Worm (Caenorhabditis elegans) whole organism, young adult: Measurements from ENCODE around the gene Y54G11A.7.

Source experiments
- B0019.2 ChIP-seq: fragments of 200-800 bp; sonication (Bioruptor generic); conservative IDR thresholded peaks from 2 replicates; pipeline ENCODE4 v1.3.6; 2022; ENCODE audit warnings: missing genetic modification reagents, missing genetic modification characterization, missing compliant biosample characterization
- F23B12.7 ChIP-seq: sonication (generic microtip); optimal IDR thresholded peaks from 2 replicates; lab custom pipeline; 2017; ENCODE audit warnings: missing genetic modification characterization, mild to moderate bottlenecking, missing compliant biosample characterization, antibody characterized with exemption, moderate library complexity; ENCODE audit not compliant: insufficient read depth
- F39B2.1 ChIP-seq: fragments of 200-800 bp; sonication (Bioruptor generic); IDR thresholded peaks from 2 replicates; pipeline ENCODE4 v1.3.6; 2022; ENCODE audit warnings: missing genetic modification reagents, missing genetic modification characterization, missing compliant biosample characterization
- F55B11.4 ChIP-seq: sonication (generic microtip); optimal IDR thresholded peaks from 2 replicates; lab custom pipeline; 2016; ENCODE audit warnings: missing compliant biosample characterization, missing genetic modification characterization, borderline replicate concordance; ENCODE audit not compliant: insufficient read depth
- F57C9.4 ChIP-seq: sonication (generic microtip); optimal IDR thresholded peaks from 2 replicates; lab custom pipeline; 2017; ENCODE audit warnings: mild to moderate bottlenecking, missing genetic modification characterization, missing compliant biosample characterization
- Y56A3A.18 ChIP-seq: fragments of 200-800 bp; sonication (Bioruptor generic); IDR thresholded peaks from 2 replicates; pipeline ENCODE4 v1.3.6; 2022; ENCODE audit warnings: missing genetic modification reagents, missing genetic modification characterization, missing compliant biosample characterization
- Y79H2A.3 ChIP-seq: fragments of 200-800 bp; sonication (Bioruptor generic); conservative IDR thresholded peaks from 2 replicates; pipeline ENCODE4 v1.3.6; 2022; ENCODE audit warnings: missing genetic modification reagents, missing genetic modification characterization, missing compliant biosample characterization
- Y95B8A.8 ChIP-seq: fragments of 200-800 bp; sonication (Bioruptor generic); IDR thresholded peaks from 2 replicates; pipeline ENCODE4 v1.3.6; 2022; ENCODE audit warnings: missing genetic modification reagents, missing genetic modification characterization, missing compliant biosample characterization
- akir-1 ChIP-seq: fragments of 200-800 bp; sonication (Bioruptor generic); optimal IDR thresholded peaks from 2 replicates; lab custom pipeline; 2018; ENCODE audit warnings: mild to moderate bottlenecking, missing genetic modification characterization, moderate library complexity, missing compliant biosample characterization
- ama-1 ChIP-seq, 3 experiments: fragments of 150-350 bp in 1 of 3; sonication (generic microtip) in 2 of 3; optimal IDR thresholded peaks; 2 replicates each; lab custom pipeline; 2014 to 2018; ENCODE audit warnings: missing biosample characterization in 2 of 3, missing genetic modification characterization in 2 of 3, missing genetic modification reagents in 2 of 3
- atf-7 ChIP-seq: sonication (generic microtip); optimal IDR thresholded peaks from 2 replicates; lab custom pipeline; 2017; ENCODE audit warnings: mild to moderate bottlenecking, missing genetic modification characterization, missing compliant biosample characterization
- athp-1 ChIP-seq: sonication (generic microtip); optimal IDR thresholded peaks from 2 replicates; lab custom pipeline; 2017; ENCODE audit warnings: mild to moderate bottlenecking, missing genetic modification characterization, missing compliant biosample characterization
- attf-5 ChIP-seq: fragments of 200-800 bp; sonication (Bioruptor generic); optimal IDR thresholded peaks from 2 replicates; lab custom pipeline; 2018; ENCODE audit warnings: mild to moderate bottlenecking, missing genetic modification characterization, missing compliant biosample characterization
- ceh-100 ChIP-seq: fragments of 200-800 bp; sonication (Bioruptor generic); IDR thresholded peaks from 2 replicates; pipeline ENCODE4 v1.3.6; 2022; ENCODE audit warnings: missing genetic modification reagents, missing genetic modification characterization, missing compliant biosample characterization
- ceh-27 ChIP-seq: fragments of 200-800 bp; sonication (Bioruptor generic); optimal IDR thresholded peaks from 2 replicates; lab custom pipeline; 2018; ENCODE audit warnings: mild to moderate bottlenecking, missing genetic modification characterization, moderate library complexity, missing compliant biosample characterization
- dpff-1 ChIP-seq: sonication (generic microtip); optimal IDR thresholded peaks from 2 replicates; lab custom pipeline; 2017; ENCODE audit warnings: mild to moderate bottlenecking, missing genetic modification characterization, missing compliant biosample characterization
- egrh-3 ChIP-seq: fragments of 200-800 bp; sonication (Bioruptor generic); IDR thresholded peaks from 2 replicates; pipeline ENCODE4 v1.3.6; 2022; ENCODE audit warnings: missing genetic modification reagents, missing genetic modification characterization, missing compliant biosample characterization
- ekl-4 ChIP-seq: fragments of 200-800 bp; sonication (Bioruptor generic); IDR thresholded peaks from 2 replicates; pipeline ENCODE4 v1.3.6; 2022; ENCODE audit warnings: missing genetic modification reagents, missing genetic modification characterization, missing compliant biosample characterization
- fkh-3 ChIP-seq: sonication (generic microtip); optimal IDR thresholded peaks from 2 replicates; lab custom pipeline; 2016; ENCODE audit warnings: mild to moderate bottlenecking, missing genetic modification characterization, missing compliant biosample characterization
- gei-17 ChIP-seq: fragments of 200-800 bp; sonication (Bioruptor generic); optimal IDR thresholded peaks from 2 replicates; lab custom pipeline; 2018; ENCODE audit warnings: mild to moderate bottlenecking, missing genetic modification characterization, missing compliant biosample characterization
- hlh-12 ChIP-seq: sonication (generic microtip); optimal IDR thresholded peaks from 2 replicates; lab custom pipeline; 2016; ENCODE audit warnings: missing genetic modification characterization, missing compliant biosample characterization
- hlh-26 ChIP-seq: fragments of 200-800 bp; sonication (Bioruptor generic); conservative IDR thresholded peaks from 2 replicates; pipeline ENCODE4 v1.3.6; 2022; ENCODE audit warnings: missing genetic modification reagents, missing genetic modification characterization, missing compliant biosample characterization
- hmg-1.2 ChIP-seq: fragments of 200-800 bp; sonication (Bioruptor generic); IDR thresholded peaks from 2 replicates; pipeline ENCODE4 v1.3.6; 2022; ENCODE audit warnings: missing genetic modification reagents, missing genetic modification characterization, missing compliant biosample characterization
- hrde-1 ChIP-seq: sonication (generic microtip); optimal IDR thresholded peaks from 2 replicates; lab custom pipeline; 2016; ENCODE audit warnings: missing genetic modification characterization, mild to moderate bottlenecking, missing compliant biosample characterization, moderate library complexity, missing genotype, missing genetic modification reagents, borderline replicate concordance
- let-526 ChIP-seq: fragments of 200-800 bp; sonication (Bioruptor generic); IDR thresholded peaks from 2 replicates; pipeline ENCODE4 v1.3.6; 2022; ENCODE audit warnings: missing genetic modification reagents, missing genetic modification characterization, missing compliant biosample characterization
- let-607 ChIP-seq, 2 experiments: fragments of 200-800 bp in 1 of 2; sonication (Bioruptor generic) in 1 of 2; sonication (generic microtip) in 1 of 2; optimal IDR thresholded peaks; 2 replicates each; lab custom pipeline; 2016 to 2018; ENCODE audit warnings: mild to moderate bottlenecking in 2 of 2, missing compliant biosample characterization in 2 of 2, missing genetic modification characterization in 2 of 2, moderate library complexity in 2 of 2, missing genotype in 1 of 2
- lin-40 ChIP-seq: sonication (generic microtip); optimal IDR thresholded peaks from 2 replicates; lab custom pipeline; 2016; ENCODE audit warnings: missing genetic modification characterization, mild to moderate bottlenecking, missing compliant biosample characterization, missing genotype, missing genetic modification reagents
- madf-3 ChIP-seq: fragments of 200-800 bp; sonication (Bioruptor generic); IDR thresholded peaks from 2 replicates; pipeline ENCODE4 v1.3.6; 2022; ENCODE audit warnings: missing genetic modification reagents, missing genetic modification characterization, missing compliant biosample characterization
- madf-8 ChIP-seq: fragments of 200-800 bp; sonication (Bioruptor generic); conservative IDR thresholded peaks from 2 replicates; pipeline ENCODE4 v1.3.6; 2022; ENCODE audit warnings: missing genetic modification reagents, missing genetic modification characterization, missing compliant biosample characterization
- mcd-1 ChIP-seq: fragments of 200-800 bp; sonication (Bioruptor generic); IDR thresholded peaks from 2 replicates; pipeline ENCODE4 v1.3.6; 2022; ENCODE audit warnings: missing genetic modification reagents, missing genetic modification characterization, missing compliant biosample characterization
- mes-4 ChIP-seq: sonication (generic microtip); optimal IDR thresholded peaks from 2 replicates; lab custom pipeline; 2016; ENCODE audit warnings: missing genotype, missing genetic modification characterization, missing compliant biosample characterization
- mxl-1 ChIP-seq: sonication (generic microtip); optimal IDR thresholded peaks from 2 replicates; lab custom pipeline; 2016; ENCODE audit warnings: missing genetic modification characterization, missing compliant biosample characterization
- nfya-2 ChIP-seq: fragments of 200-800 bp; sonication (Bioruptor generic); IDR thresholded peaks from 2 replicates; pipeline ENCODE4 v1.3.6; 2022; ENCODE audit warnings: missing genetic modification reagents, missing genetic modification characterization, missing compliant biosample characterization
- nfyb-1 ChIP-seq: fragments of 200-800 bp; sonication (Bioruptor generic); IDR thresholded peaks from 2 replicates; pipeline ENCODE4 v1.3.6; 2022; ENCODE audit warnings: missing genetic modification reagents, missing genetic modification characterization, missing compliant biosample characterization
- nhr-27 ChIP-seq: fragments of 200-800 bp; sonication (Bioruptor generic); optimal IDR thresholded peaks from 2 replicates; lab custom pipeline; 2018; ENCODE audit warnings: mild to moderate bottlenecking, missing genetic modification characterization, moderate library complexity, missing compliant biosample characterization
- pbrm-1 ChIP-seq: fragments of 200-800 bp; sonication (Bioruptor generic); IDR thresholded peaks from 2 replicates; pipeline ENCODE4 v1.3.6; 2022; ENCODE audit warnings: missing genetic modification reagents, missing genetic modification characterization, missing compliant biosample characterization
- pha-4 ChIP-seq: fragments of 150-350 bp; sonication (generic microtip); optimal IDR thresholded peaks from 2 replicates; lab custom pipeline; 2014; ENCODE audit warnings: missing biosample characterization, missing genetic modification reagents, missing genetic modification characterization
- rcor-1 ChIP-seq: fragments of 200-800 bp; sonication (Bioruptor generic); IDR thresholded peaks from 2 replicates; pipeline ENCODE4 v1.3.6; 2022; ENCODE audit warnings: missing genetic modification reagents, missing genetic modification characterization, missing compliant biosample characterization
- sdz-38 ChIP-seq: sonication (generic microtip); optimal IDR thresholded peaks from 2 replicates; lab custom pipeline; 2016; ENCODE audit warnings: missing genotype, missing genetic modification characterization, missing compliant biosample characterization
- snpc-1.3 ChIP-seq: sonication (generic microtip); optimal IDR thresholded peaks from 2 replicates; lab custom pipeline; 2017; ENCODE audit warnings: missing genetic modification characterization, mild to moderate bottlenecking, missing compliant biosample characterization, antibody characterized with exemption, moderate library complexity, missing genotype, missing genetic modification reagents; ENCODE audit not compliant: insufficient read depth
- somi-1 ChIP-seq: fragments of 200-800 bp; sonication (Bioruptor generic); optimal IDR thresholded peaks from 2 replicates; lab custom pipeline; 2018; ENCODE audit warnings: mild to moderate bottlenecking, missing genetic modification characterization, missing compliant biosample characterization
- sptf-2 ChIP-seq: fragments of 200-800 bp; sonication (Bioruptor generic); optimal IDR thresholded peaks from 2 replicates; lab custom pipeline; 2018; ENCODE audit warnings: mild to moderate bottlenecking, missing genetic modification characterization, missing compliant biosample characterization
- tbx-9 ChIP-seq: sonication (generic microtip); optimal IDR thresholded peaks from 2 replicates; lab custom pipeline; 2016; ENCODE audit warnings: borderline replicate concordance, missing genetic modification characterization, inconsistent platforms, missing compliant biosample characterization
- tlf-1 ChIP-seq: fragments of 200-800 bp; sonication (Bioruptor generic); optimal IDR thresholded peaks from 2 replicates; lab custom pipeline; 2018; ENCODE audit warnings: mild to moderate bottlenecking, missing genetic modification characterization, missing compliant biosample characterization
- xnd-1 ChIP-seq: sonication (generic microtip); optimal IDR thresholded peaks from 2 replicates; lab custom pipeline; 2016; ENCODE audit warnings: missing genotype, missing genetic modification reagents, missing genetic modification characterization, missing compliant biosample characterization
- zfh-2 ChIP-seq: fragments of 200-800 bp; sonication (Bioruptor generic); conservative IDR thresholded peaks from 2 replicates; pipeline ENCODE4 v1.3.6; 2022; ENCODE audit warnings: missing genetic modification reagents, missing genetic modification characterization, missing compliant biosample characterization
- ztf-18 ChIP-seq: sonication (generic microtip); optimal IDR thresholded peaks from 2 replicates; lab custom pipeline; 2016; ENCODE audit warnings: missing genotype, mild to moderate bottlenecking, missing genetic modification characterization, missing compliant biosample characterization

Y54G11A.7 gene

DNA sequence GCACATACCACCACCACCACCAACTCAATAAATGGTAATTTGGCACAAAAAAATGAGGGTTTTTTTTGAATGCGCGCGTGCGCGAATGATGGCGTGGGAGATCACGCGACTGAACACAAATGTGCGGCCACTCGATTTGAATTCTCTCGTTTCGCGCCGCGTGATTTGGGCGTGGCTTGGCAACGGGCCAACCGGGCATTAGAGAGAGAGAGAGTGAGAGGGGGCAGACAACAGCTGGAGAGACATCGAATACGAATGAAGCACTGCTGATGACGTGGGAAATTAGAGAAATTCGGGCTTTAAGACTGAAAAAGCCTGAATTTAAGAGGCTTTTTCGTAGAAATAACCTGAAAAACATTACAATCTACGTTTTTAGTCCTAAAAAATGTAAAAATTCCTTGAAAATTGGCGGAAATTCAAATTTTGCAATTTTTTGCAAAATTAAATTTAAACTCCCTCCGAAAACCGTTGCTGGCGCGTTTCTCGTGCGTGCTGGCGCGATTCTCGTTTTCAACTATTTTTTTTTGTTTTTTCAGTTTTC lies 45.6 kb upstream of the Y54G11A.7 start (continued):
- peak; percentile 92 for TF ChIP-seq Y79H2A.3
- no peak for TF ChIP-seq akir-1 (GFP tag; lab: Kevin White, UChicago)
- TF ChIP-seq tbx-9 = no peak
- peak; percentile 79 for TF ChIP-seq F39B2.1
- peak; percentile 71 for TF ChIP-seq gei-17 (GFP tag; lab: Kevin White, UChicago)
- no peak for TF ChIP-seq pha-4 (tag; lab: Kevin White, UChicago)
- TF ChIP-seq attf-5 (GFP tag; lab: Kevin White, UChicago) = peak; percentile 96
- TF ChIP-seq snpc-1.3 (tag; lab: Kevin White, UChicago) = no peak
- peak; percentile 76 for TF ChIP-seq pbrm-1
- TF ChIP-seq hrde-1 (tag; lab: Kevin White, UChicago) = peak; percentile 81
- TF ChIP-seq fkh-3 (tag; lab: Kevin White, UChicago) = peak; percentile 56
- peak; percentile 61 for TF ChIP-seq egrh-3 (GFP tag; lab: Robert Waterston, UW)
- peak; percentile 85 for TF ChIP-seq F57C9.4 (tag; lab: Kevin White, UChicago)
- TF ChIP-seq madf-3 (GFP tag; lab: Robert Waterston, UW) = peak; percentile 94
- TF ChIP-seq hmg-1.2 = peak; percentile 77
- TF ChIP-seq F23B12.7 (tag; lab: Kevin White, UChicago) = no peak
- TF ChIP-seq lin-40 (tag; lab: Kevin White, UChicago) = peak; percentile 97
- no peak for TF ChIP-seq sdz-38 (tag; lab: Kevin White, UChicago)
- TF ChIP-seq hlh-12 (tag; lab: Kevin White, UChicago) = no peak
- TF ChIP-seq nfya-2 (GFP tag; lab: Robert Waterston, UW) = 0 out of 2 replicates have a peak, but pooled peaks have one; percentile 69
- no peak for TF ChIP-seq hlh-26
- peak; percentile 85 for TF ChIP-seq athp-1 (tag; lab: Kevin White, UChicago)
- peak; percentile 83 to 89 for TF ChIP-seq let-607 (tag; optimal IDR thresholded peaks at IDR 0.05; lab: Kevin White, UChicago)
- TF ChIP-seq ekl-4 (GFP tag; lab: Robert Waterston, UW) = peak; percentile 95
- TF ChIP-seq tlf-1 (GFP tag; lab: Kevin White, UChicago) = peak; percentile 96
- no peak for TF ChIP-seq F55B11.4 (tag; lab: Kevin White, UChicago)
- TF ChIP-seq ama-1 (optimal IDR thresholded peaks at IDR 0.05; lab: Kevin White, UChicago) = no peak
- TF ChIP-seq ama-1 (GFP tag; optimal IDR thresholded peaks at IDR 0.05; lab: Kevin White, UChicago) = peak; percentile 45
- TF ChIP-seq ceh-100 (GFP tag; lab: Robert Waterston, UW) = peak; percentile 78
- peak; percentile 96 for TF ChIP-seq atf-7 (tag; lab: Kevin White, UChicago)
- 0 out of 2 replicates have a peak, but pooled peaks have one; percentile 73 for TF ChIP-seq let-526 (GFP tag; lab: Robert Waterston, UW)
- peak; percentile 88 for TF ChIP-seq ceh-27 (GFP tag; lab: Kevin White, UChicago)
- TF ChIP-seq nfyb-1 = peak; percentile 96
- TF ChIP-seq ztf-18 (tag; lab: Kevin White, UChicago) = peak; percentile 96
- TF ChIP-seq rcor-1 (GFP tag; lab: Robert Waterston, UW) = peak; percentile 52
- peak; percentile 69 for TF ChIP-seq dpff-1
- TF ChIP-seq mcd-1 (GFP tag; lab: Robert Waterston, UW) = peak; percentile 88
- TF ChIP-seq sptf-2 (GFP tag; lab: Kevin White, UChicago) = no peak
- peak; percentile 80 for TF ChIP-seq Y95B8A.8 (GFP tag; lab: Robert Waterston, UW)
- TF ChIP-seq B0019.2 (GFP tag; lab: Robert Waterston, UW) = peak; percentile 68
- peak; percentile 70 for TF ChIP-seq Y56A3A.18
- peak; percentile 65 for TF ChIP-seq nhr-27 (tag; lab: Kevin White, UChicago)
- TF ChIP-seq zfh-2 (GFP tag; lab: Robert Waterston, UW) = peak; percentile 98
- TF ChIP-seq mes-4 (tag; lab: Kevin White, UChicago) = peak; percentile 44
- peak; percentile 78 for TF ChIP-seq xnd-1 (tag; lab: Kevin White, UChicago)
- TF ChIP-seq mxl-1 (tag; lab: Kevin White, UChicago) = peak; percentile 71
- peak; percentile 87 for TF ChIP-seq madf-8 (GFP tag; lab: Robert Waterston, UW)
- peak; percentile 90 for TF ChIP-seq somi-1
